Worm (Caenorhabditis elegans) whole organism, L4/young adult: ENCODE results near the gene spp-7.

Source experiments
- W03F9.2 ChIP-seq: fragments of 150-350 bp; optimal IDR thresholded peaks from 2 replicates; lab custom pipeline; 2014; ENCODE audit warnings: missing biosample characterization, missing genetic modification characterization
- him-1 ChIP-seq: sonication (generic microtip); optimal IDR thresholded peaks from 2 replicates; lab custom pipeline; 2016; ENCODE audit warnings: missing genotype, missing genetic modification reagents, missing genetic modification characterization, missing compliant biosample characterization

DNA sequence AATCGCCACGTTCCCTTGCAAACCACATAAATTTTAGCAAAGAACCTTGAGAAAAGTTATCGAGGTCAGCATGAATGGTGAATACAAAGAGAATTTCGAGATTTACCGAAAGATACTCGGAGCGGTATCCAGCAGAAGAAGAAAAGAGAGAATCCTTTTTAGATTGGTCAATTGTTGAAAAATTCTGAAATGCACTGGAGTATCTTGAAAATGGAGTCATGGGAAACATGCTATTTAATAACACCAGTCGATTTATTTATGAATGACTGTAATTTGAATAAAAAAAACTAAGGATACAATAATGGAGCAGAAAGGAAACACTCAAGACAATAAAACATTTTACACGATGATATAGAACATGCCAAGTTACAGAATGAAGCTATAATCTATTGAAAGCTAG, 25.6 kb downstream of the spp-7 start:
- TF ChIP-seq W03F9.2 (tag; lab: Kevin White, UChicago) (no peak), him-1 (tag; lab: Kevin White, UChicago) (no peak)
